Fruit fly (Drosophila melanogaster) whole organism, embryonic: ENCODE measurements around the gene CG13029.

Experiments used
- Atf6 ChIP-seq: fragments of 200-800 bp; sonication (Bioruptor generic); IDR thresholded peaks from 2 replicates; pipeline ENCODE4 v1.3.6; 2022; ENCODE audit warnings: missing biosample characterization, missing genetic modification characterization
- CG10959 ChIP-seq: fragments of 200-800 bp; sonication (Bioruptor generic); IDR thresholded peaks from 2 replicates; pipeline ENCODE4 v1.3.6; 2022; ENCODE audit warnings: missing biosample characterization, missing genetic modification characterization
- CG11723 ChIP-seq: fragments of 200-800 bp; sonication (Bioruptor generic); optimal IDR thresholded peaks from 2 replicates; lab custom pipeline; 2017; ENCODE audit warnings: missing biosample characterization, mild to moderate bottlenecking, missing genetic modification characterization
- CG12219 ChIP-seq: fragments of 200-800 bp; sonication (Bioruptor generic); optimal IDR thresholded peaks from 3 replicates; lab custom pipeline; 2018; ENCODE audit warnings: missing biosample characterization, mild to moderate bottlenecking, missing genetic modification characterization
- CG12299 ChIP-seq: fragments of 200-800 bp; sonication (Bioruptor generic); optimal IDR thresholded peaks from 2 replicates; lab custom pipeline; 2018; ENCODE audit warnings: missing biosample characterization, mild to moderate bottlenecking, missing genetic modification characterization
- CG13287 ChIP-seq: fragments of 200-800 bp; sonication (Bioruptor generic); IDR thresholded peaks from 2 replicates; pipeline ENCODE4 v1.3.6; 2022; ENCODE audit warnings: missing biosample characterization, missing genetic modification characterization; ENCODE audit not compliant: partially characterized antibody
- CG14710 ChIP-seq: fragments of 200-800 bp; sonication (Bioruptor generic); optimal IDR thresholded peaks from 3 replicates; lab custom pipeline; 2019; ENCODE audit warnings: missing biosample characterization, mild to moderate bottlenecking, missing genetic modification characterization, moderate library complexity
- CG17802 ChIP-seq: fragments of 200-800 bp; sonication (Bioruptor generic); optimal IDR thresholded peaks from 2 replicates; lab custom pipeline; 2018; ENCODE audit warnings: missing biosample characterization, mild to moderate bottlenecking, missing genetic modification characterization, moderate library complexity
- CG18476 ChIP-seq: fragments of 200-800 bp; sonication (Bioruptor generic); optimal IDR thresholded peaks from 2 replicates; lab custom pipeline; 2016; ENCODE audit warnings: missing biosample characterization, mild to moderate bottlenecking, missing genetic modification characterization
- CG32767 ChIP-seq: fragments of 200-800 bp; sonication (Bioruptor generic); IDR thresholded peaks from 2 replicates; pipeline ENCODE4 v1.3.6; 2022; ENCODE audit warnings: missing biosample characterization, missing genetic modification characterization
- CG32772 ChIP-seq: fragments of 200-800 bp; sonication (Bioruptor generic); IDR thresholded peaks from 2 replicates; pipeline ENCODE4 v1.3.6; 2022; ENCODE audit warnings: missing biosample characterization, missing genetic modification characterization
- CG3281 ChIP-seq: fragments of 200-800 bp; sonication (Bioruptor generic); optimal IDR thresholded peaks from 3 replicates; lab custom pipeline; 2017; ENCODE audit warnings: missing biosample characterization, mild to moderate bottlenecking, missing genetic modification characterization
- CG3407 ChIP-seq: fragments of 200-800 bp; sonication (Bioruptor generic); optimal IDR thresholded peaks from 2 replicates; lab custom pipeline; 2018; ENCODE audit warnings: missing biosample characterization, mild to moderate bottlenecking, missing genetic modification characterization
- CG34422 ChIP-seq: fragments of 200-800 bp; sonication (Bioruptor generic); IDR thresholded peaks from 3 replicates; pipeline ENCODE4 v1.3.6; 2022; ENCODE audit warnings: missing biosample characterization, missing genetic modification characterization
- CG3838 ChIP-seq: fragments of 200-800 bp; sonication (Bioruptor generic); optimal IDR thresholded peaks from 3 replicates; lab custom pipeline; 2016; ENCODE audit warnings: missing biosample characterization, missing genetic modification characterization
- CG3847 ChIP-seq: fragments of 200-800 bp; sonication (Bioruptor generic); IDR thresholded peaks from 2 replicates; pipeline ENCODE4 v1.3.6; 2022; ENCODE audit warnings: missing biosample characterization, missing genetic modification characterization
- CG3995 ChIP-seq: fragments of 200-800 bp; sonication (Bioruptor generic); optimal IDR thresholded peaks from 3 replicates; lab custom pipeline; 2016; ENCODE audit warnings: missing biosample characterization, missing genetic modification characterization
- CG5180 ChIP-seq: fragments of 200-800 bp; sonication (Bioruptor generic); optimal IDR thresholded peaks from 3 replicates; lab custom pipeline; 2017; ENCODE audit warnings: missing biosample characterization, missing genetic modification characterization, mild to moderate bottlenecking, moderate library complexity, missing genetic modification reagents
- CG6813 ChIP-seq: fragments of 200-800 bp; sonication (Bioruptor generic); optimal IDR thresholded peaks from 2 replicates; lab custom pipeline; 2017; ENCODE audit warnings: missing biosample characterization, missing genetic modification characterization, mild to moderate bottlenecking, moderate library complexity, missing genetic modification reagents
- CG9876 ChIP-seq: fragments of 200-800 bp; sonication (Bioruptor generic); optimal IDR thresholded peaks from 2 replicates; lab custom pipeline; 2016; ENCODE audit warnings: missing biosample characterization, missing genetic modification characterization
- Chrac-16 ChIP-seq: fragments of 200-800 bp; sonication (Bioruptor generic); optimal IDR thresholded peaks from 3 replicates; lab custom pipeline; 2016; ENCODE audit warnings: missing biosample characterization, missing genetic modification characterization
- CoRest ChIP-seq: fragments of 200-800 bp; sonication (Bioruptor generic); optimal IDR thresholded peaks from 3 replicates; lab custom pipeline; 2018; ENCODE audit warnings: missing biosample characterization, mild to moderate bottlenecking, missing genetic modification characterization, moderate library complexity
- Dad ChIP-seq: fragments of 200-800 bp; sonication (Bioruptor generic); optimal IDR thresholded peaks from 3 replicates; lab custom pipeline; 2016; ENCODE audit warnings: missing biosample characterization, missing genetic modification characterization
- ERR ChIP-seq: fragments of 200-800 bp; sonication (Bioruptor generic); optimal IDR thresholded peaks from 2 replicates; lab custom pipeline; 2016; ENCODE audit warnings: missing biosample characterization, missing genetic modification characterization
- Ets97D ChIP-seq: fragments of 200-800 bp; sonication (Bioruptor generic); optimal IDR thresholded peaks from 3 replicates; lab custom pipeline; 2016; ENCODE audit warnings: missing biosample characterization, missing genetic modification characterization
- Gug ChIP-seq: fragments of 200-800 bp; sonication (Bioruptor generic); IDR thresholded peaks from 4 replicates; pipeline ENCODE4 v1.3.6; 2022; ENCODE audit warnings: missing biosample characterization, missing genetic modification characterization
- Hr51 ChIP-seq, 2 experiments: fragments of 200-800 bp; sonication (Bioruptor generic); optimal IDR thresholded peaks; 2 replicates in 1 of 2; 3 replicates in 1 of 2; lab custom pipeline; 2016 to 2018; ENCODE audit warnings: missing biosample characterization in 2 of 2, missing genetic modification characterization in 2 of 2, mild to moderate bottlenecking in 1 of 2, moderate library complexity in 1 of 2
- Lim3 ChIP-seq: fragments of 200-800 bp; sonication (Bioruptor generic); IDR thresholded peaks from 2 replicates; pipeline ENCODE4 v1.3.6; 2022; ENCODE audit warnings: missing biosample characterization, missing genetic modification characterization
- MBD-R2 ChIP-seq: fragments of 200-800 bp; sonication (Bioruptor generic); IDR thresholded peaks from 2 replicates; pipeline ENCODE4 v1.3.6; 2022; ENCODE audit warnings: missing biosample characterization, missing genetic modification characterization
- NK7.1 ChIP-seq: fragments of 200-800 bp; sonication (Bioruptor generic); optimal IDR thresholded peaks from 3 replicates; lab custom pipeline; 2016; ENCODE audit warnings: missing biosample characterization, missing genetic modification characterization
- Nf-YC ChIP-seq: fragments of 200-800 bp; optimal IDR thresholded peaks from 3 replicates; lab custom pipeline; 2019; ENCODE audit warnings: missing biosample characterization, mild to moderate bottlenecking, missing genetic modification characterization, moderate library complexity
- Side ChIP-seq: fragments of 200-800 bp; sonication (Bioruptor generic); optimal IDR thresholded peaks from 2 replicates; lab custom pipeline; 2016; ENCODE audit warnings: missing biosample characterization, missing genetic modification characterization
- Sin3A ChIP-seq: fragments of >200 bp; optimal IDR thresholded peaks from 2 replicates; lab custom pipeline; 2018
- TFAM ChIP-seq: fragments of 200-800 bp; sonication (Bioruptor generic); optimal IDR thresholded peaks from 2 replicates; lab custom pipeline; 2017; ENCODE audit warnings: missing biosample characterization, missing genetic modification characterization, inconsistent platforms
- Xrp1 ChIP-seq: fragments of 200-800 bp; sonication (Bioruptor generic); IDR thresholded peaks from 2 replicates; pipeline ENCODE4 v1.3.6; 2022; ENCODE audit warnings: missing biosample characterization, missing genetic modification characterization
- abd-A ChIP-seq: fragments of 200-800 bp; sonication (Bioruptor generic); optimal IDR thresholded peaks from 3 replicates; lab custom pipeline; 2019; ENCODE audit warnings: missing biosample characterization, mild to moderate bottlenecking, missing genetic modification characterization, moderate library complexity
- da ChIP-seq: fragments of 200-800 bp; sonication (Bioruptor generic); optimal IDR thresholded peaks from 2 replicates; lab custom pipeline; 2016; ENCODE audit warnings: missing biosample characterization, missing genetic modification characterization
- gcm ChIP-seq: fragments of 200-800 bp; sonication (Bioruptor generic); optimal IDR thresholded peaks from 2 replicates; lab custom pipeline; 2019; ENCODE audit warnings: missing biosample characterization, mild to moderate bottlenecking, missing genetic modification characterization, moderate library complexity
- gsb-n ChIP-seq: fragments of 200-800 bp; sonication (Bioruptor generic); optimal IDR thresholded peaks from 3 replicates; lab custom pipeline; 2018; ENCODE audit warnings: missing biosample characterization, mild to moderate bottlenecking, missing genetic modification characterization
- gt ChIP-seq: fragments of 200-800 bp; sonication (Bioruptor generic); IDR thresholded peaks from 2 replicates; pipeline ENCODE4 v1.3.6; 2022; ENCODE audit warnings: missing biosample characterization, missing genetic modification characterization
- knrl ChIP-seq: fragments of 200-800 bp; sonication (Bioruptor generic); IDR thresholded peaks from 3 replicates; pipeline ENCODE4 v1.3.6; 2022; ENCODE audit warnings: missing biosample characterization, missing genetic modification characterization; ENCODE audit not compliant: partially characterized antibody
- nmo ChIP-seq: fragments of 200-800 bp; sonication (Bioruptor generic); optimal IDR thresholded peaks from 2 replicates; lab custom pipeline; 2018; ENCODE audit warnings: missing biosample characterization, mild to moderate bottlenecking, missing genetic modification characterization, moderate library complexity
- nom ChIP-seq: fragments of 200-800 bp; sonication (Bioruptor generic); optimal IDR thresholded peaks from 2 replicates; lab custom pipeline; 2017; ENCODE audit warnings: missing biosample characterization, missing genetic modification characterization, mild to moderate bottlenecking, moderate library complexity, missing genetic modification reagents
- peb ChIP-seq: fragments of 200-800 bp; sonication (Bioruptor generic); IDR thresholded peaks from 2 replicates; pipeline ENCODE4 v1.3.6; 2022; ENCODE audit warnings: missing biosample characterization, missing genetic modification characterization
- sc ChIP-seq, 3 experiments: fragments of >200 bp in 2 of 3; fragments of 200-800 bp in 1 of 3; sonication (Bioruptor generic) in 1 of 3; optimal IDR thresholded peaks; 2 replicates in 2 of 3; 3 replicates in 1 of 3; lab custom pipeline; 2017; ENCODE audit warnings: mild to moderate bottlenecking in 1 of 3, missing biosample characterization in 1 of 3, missing genetic modification characterization in 1 of 3, missing genetic modification reagents in 1 of 3
- slp2 ChIP-seq: fragments of 200-800 bp; sonication (Bioruptor generic); optimal IDR thresholded peaks from 2 replicates; lab custom pipeline; 2016; ENCODE audit warnings: missing biosample characterization, missing genetic modification characterization
- tap ChIP-seq: fragments of 200-800 bp; optimal IDR thresholded peaks from 3 replicates; lab custom pipeline; 2019; ENCODE audit warnings: missing biosample characterization, mild to moderate bottlenecking, missing genetic modification characterization, moderate library complexity
- toy ChIP-seq: fragments of 200-800 bp; sonication (Bioruptor generic); IDR thresholded peaks from 2 replicates; pipeline ENCODE4 v1.3.6; 2022; ENCODE audit warnings: missing biosample characterization, missing genetic modification characterization
- unc-4 ChIP-seq: fragments of 200-800 bp; sonication (Bioruptor generic); IDR thresholded peaks from 2 replicates; pipeline ENCODE4 v1.3.6; 2022; ENCODE audit warnings: missing biosample characterization, missing genetic modification characterization; ENCODE audit not compliant: partially characterized antibody

CG13029 gene

DNA sequence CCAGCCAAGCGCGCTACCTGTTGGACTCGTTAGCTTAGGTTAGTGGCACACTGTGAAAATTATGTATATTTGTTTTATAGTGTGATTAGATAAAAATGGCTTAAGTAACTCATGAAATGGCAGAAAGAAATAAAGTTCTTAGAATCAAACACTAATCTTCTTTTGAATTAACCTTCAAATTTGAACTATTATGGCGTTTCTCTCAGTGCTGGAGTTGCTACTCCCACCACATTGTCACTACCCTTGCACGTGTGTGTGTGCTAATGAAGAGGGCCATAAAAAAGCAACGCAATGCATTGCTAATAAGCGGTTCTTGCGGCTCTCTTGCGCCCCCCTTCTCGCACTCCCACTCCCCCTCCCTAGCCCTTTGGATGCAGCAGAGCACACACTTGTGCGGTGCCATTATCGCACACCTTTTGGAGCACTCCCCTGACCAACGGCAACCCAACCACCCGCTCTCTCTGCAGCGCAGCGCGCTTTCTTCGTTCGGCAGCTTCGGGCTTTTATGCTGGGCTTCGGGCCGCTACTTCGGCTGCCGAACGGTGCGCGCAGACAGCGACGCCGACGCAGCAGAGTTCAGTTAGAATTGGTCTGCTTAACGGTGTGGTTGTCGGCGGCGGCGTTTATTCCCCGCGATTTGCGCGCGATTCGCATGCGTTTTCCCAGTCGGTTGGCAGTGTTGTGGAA, 30.4 kb downstream of the CG13029 start (continued):
- TF ChIP-seq da (GFP tag; lab: Kevin White, UChicago) (peak; percentile 75), Lim3 (GFP tag; lab: Robert Waterston, UW) (peak; percentile 79; the same call in 1 of the 2 replicates), abd-A (tag; lab: Kevin White, UChicago) (peak; percentile 53), CG12299 (tag; lab: Kevin White, UChicago) (peak; percentile 71), CG32767 (GFP tag; lab: Robert Waterston, UW) (peak; percentile 87), CG3847 (peak; percentile 83), ERR (GFP tag; lab: Kevin White, UChicago) (peak; percentile 77), Nf-YC (peak; percentile 36), CG5180 (GFP tag; lab: Kevin White, UChicago) (peak; percentile 81), nom (GFP tag; lab: Kevin White, UChicago) (no peak), Atf6 (peak; percentile 84), Dad (peak; percentile 85), CG3838 (GFP tag; lab: Kevin White, UChicago) (peak; percentile 55), CG14710 (peak; percentile 89), Chrac-16 (peak; percentile 82), CG12219 (GFP tag; lab: Kevin White, UChicago) (peak; percentile 88), CoRest (tag; lab: Kevin White, UChicago) (peak; percentile 87), Xrp1 (peak; percentile 95), nmo (GFP tag; lab: Kevin White, UChicago) (peak; percentile 94), CG9876 (peak; percentile 60), gsb-n (tag; lab: Kevin White, UChicago) (peak; percentile 92), tap (tag; lab: Kevin White, UChicago) (peak; percentile 89), slp2 (GFP tag; lab: Kevin White, UChicago) (peak; percentile 86), gt (GFP tag; lab: Robert Waterston, UW) (peak; percentile 79; the same call in 1 of the 2 replicates), CG6813 (GFP tag; lab: Kevin White, UChicago) (peak; percentile 77), sc (optimal IDR thresholded peaks at IDR 0.05; lab: Kevin White, UChicago) (no peak), sc (GFP tag; optimal IDR thresholded peaks at IDR 0.05; lab: Kevin White, UChicago) (peak; percentile 89), CG13287 (GFP tag; lab: Robert Waterston, UW) (peak; percentile 53; the same call in 1 of the 2 replicates), CG17802 (tag; lab: Kevin White, UChicago) (peak; percentile 82), CG11723 (GFP tag; lab: Kevin White, UChicago) (peak; percentile 85), unc-4 (no peak), Sin3A (no peak), knrl (GFP tag; lab: Robert Waterston, UW) (peak; percentile 26; the same call in 1 of the 3 replicates), Gug (GFP tag; lab: Robert Waterston, UW) (peak; percentile 78), MBD-R2 (GFP tag; lab: Robert Waterston, UW) (peak; percentile 54; the same call in 1 of the 2 replicates), CG18476 (GFP tag; lab: Kevin White, UChicago) (peak; percentile 78), NK7.1 (GFP tag; lab: Kevin White, UChicago) (peak; percentile 67), CG32772 (peak; percentile 94), CG3281 (GFP tag; lab: Kevin White, UChicago) (peak; percentile 29), peb (peak; percentile 90), Hr51 (GFP tag; optimal IDR thresholded peaks at IDR 0.05; lab: Kevin White, UChicago) (peak; percentile 72 to 91), gcm (GFP tag; lab: Kevin White, UChicago) (peak; percentile 88), CG34422 (GFP tag; lab: Robert Waterston, UW) (peak; percentile 89), CG10959 (GFP tag; lab: Robert Waterston, UW) (peak; percentile 89), toy (GFP tag; lab: Robert Waterston, UW) (peak; percentile 63; the same call in 1 of the 2 replicates), TFAM (peak; percentile 66), CG3407 (GFP tag; lab: Kevin White, UChicago) (peak; percentile 91), Ets97D (GFP tag; lab: Kevin White, UChicago) (peak; percentile 42), CG3995 (no peak), Side (peak; percentile 86)
